Fruit fly (Drosophila melanogaster) whole organism, embryonic: Measurements from ENCODE around the gene CycA.

Experiments
- Blimp-1 ChIP-seq: fragments of 200-800 bp; sonication (Bioruptor generic); optimal IDR thresholded peaks from 3 replicates; lab custom pipeline; 2018; ENCODE audit warnings: missing biosample characterization, missing genetic modification characterization, mild to moderate bottlenecking, moderate library complexity, missing genetic modification reagents
- CG10274 ChIP-seq: fragments of 200-800 bp; sonication (Bioruptor generic); optimal IDR thresholded peaks from 3 replicates; lab custom pipeline; 2017; ENCODE audit warnings: missing biosample characterization, mild to moderate bottlenecking, missing genetic modification characterization
- CG10366 ChIP-seq: fragments of 200-800 bp; sonication (Bioruptor generic); IDR thresholded peaks from 2 replicates; pipeline ENCODE4 v1.3.6; 2022; ENCODE audit warnings: missing biosample characterization, missing genetic modification characterization
- CG10462 ChIP-seq: fragments of 200-800 bp; sonication (Bioruptor generic); optimal IDR thresholded peaks from 2 replicates; lab custom pipeline; 2016; ENCODE audit warnings: missing biosample characterization, missing genetic modification characterization
- CG10543 ChIP-seq: fragments of 200-800 bp; sonication (Bioruptor generic); optimal IDR thresholded peaks from 3 replicates; lab custom pipeline; 2017; ENCODE audit warnings: missing biosample characterization, mild to moderate bottlenecking, missing genetic modification characterization, moderate library complexity
- CG1233 ChIP-seq: fragments of 200-800 bp; sonication (Bioruptor generic); optimal IDR thresholded peaks from 4 replicates; lab custom pipeline; 2018; ENCODE audit warnings: missing biosample characterization, mild to moderate bottlenecking, missing genetic modification characterization
- CG13287 ChIP-seq: fragments of 200-800 bp; sonication (Bioruptor generic); IDR thresholded peaks from 2 replicates; pipeline ENCODE4 v1.3.6; 2022; ENCODE audit warnings: missing biosample characterization, missing genetic modification characterization; ENCODE audit not compliant: partially characterized antibody
- CG16779 ChIP-seq: fragments of 200-800 bp; sonication (Bioruptor generic); IDR thresholded peaks from 2 replicates; pipeline ENCODE4 v1.3.6; 2022; ENCODE audit warnings: missing biosample characterization, missing genetic modification characterization
- CG1792 ChIP-seq: fragments of 200-800 bp; sonication (Bioruptor generic); optimal IDR thresholded peaks from 2 replicates; lab custom pipeline; 2016; ENCODE audit warnings: missing biosample characterization, missing genetic modification characterization
- CG18476 ChIP-seq: fragments of 200-800 bp; sonication (Bioruptor generic); optimal IDR thresholded peaks from 2 replicates; lab custom pipeline; 2016; ENCODE audit warnings: missing biosample characterization, mild to moderate bottlenecking, missing genetic modification characterization
- CG2202 ChIP-seq: fragments of 200-800 bp; sonication (Bioruptor generic); optimal IDR thresholded peaks from 2 replicates; lab custom pipeline; 2018; ENCODE audit warnings: missing biosample characterization, mild to moderate bottlenecking, missing genetic modification characterization
- CG32772 ChIP-seq: fragments of 200-800 bp; sonication (Bioruptor generic); IDR thresholded peaks from 2 replicates; pipeline ENCODE4 v1.3.6; 2022; ENCODE audit warnings: missing biosample characterization, missing genetic modification characterization
- CG33557 ChIP-seq: fragments of 200-800 bp; sonication (Bioruptor generic); optimal IDR thresholded peaks from 2 replicates; lab custom pipeline; 2019; ENCODE audit warnings: missing biosample characterization, mild to moderate bottlenecking, missing genetic modification characterization, moderate library complexity
- CG34224 ChIP-seq: fragments of 200-800 bp; sonication (Bioruptor generic); IDR thresholded peaks from 3 replicates; pipeline ENCODE4 v1.3.6; 2022; ENCODE audit warnings: missing biosample characterization, missing genetic modification characterization; ENCODE audit not compliant: partially characterized antibody
- CG4360 ChIP-seq: fragments of 200-800 bp; sonication (Bioruptor generic); IDR thresholded peaks from 2 replicates; pipeline ENCODE4 v1.3.6; 2022; ENCODE audit warnings: missing biosample characterization, missing genetic modification characterization
- CG6175 ChIP-seq: fragments of 200-800 bp; sonication (Bioruptor generic); IDR thresholded peaks from 3 replicates; pipeline ENCODE4 v1.3.6; 2022; ENCODE audit warnings: missing biosample characterization, missing genetic modification characterization
- CG6272 ChIP-seq: fragments of 200-800 bp; sonication (Bioruptor generic); IDR thresholded peaks from 2 replicates; pipeline ENCODE4 v1.3.6; 2022; ENCODE audit warnings: missing biosample characterization, missing genetic modification characterization
- CG7928 ChIP-seq: fragments of 200-800 bp; sonication (Bioruptor generic); optimal IDR thresholded peaks from 2 replicates; lab custom pipeline; 2017; ENCODE audit warnings: missing biosample characterization, mild to moderate bottlenecking, missing genetic modification characterization
- CG8281 ChIP-seq: fragments of 200-800 bp; sonication (Bioruptor generic); optimal IDR thresholded peaks from 2 replicates; lab custom pipeline; 2018; ENCODE audit warnings: missing biosample characterization, mild to moderate bottlenecking, missing genetic modification characterization, moderate library complexity
- CHES-1-like ChIP-seq: fragments of 200-800 bp; sonication (Bioruptor generic); optimal IDR thresholded peaks from 2 replicates; lab custom pipeline; 2016; ENCODE audit warnings: missing biosample characterization, missing genetic modification characterization
- Dref ChIP-seq: fragments of 200-800 bp; sonication (Bioruptor generic); IDR thresholded peaks from 2 replicates; pipeline ENCODE4 v1.3.6; 2022; ENCODE audit warnings: missing biosample characterization, missing genetic modification characterization
- E2f1 ChIP-seq: fragments of 200-800 bp; sonication (Bioruptor generic); IDR thresholded peaks from 2 replicates; pipeline ENCODE4 v1.3.6; 2022; ENCODE audit warnings: missing biosample characterization, missing genetic modification characterization
- E2f2 ChIP-seq: fragments of 200-800 bp; sonication (Bioruptor generic); IDR thresholded peaks from 2 replicates; pipeline ENCODE4 v1.3.6; 2022; ENCODE audit warnings: missing biosample characterization, missing genetic modification characterization
- HLHmδ ChIP-seq: fragments of 200-800 bp; sonication (Bioruptor generic); optimal IDR thresholded peaks from 2 replicates; lab custom pipeline; 2018; ENCODE audit warnings: missing biosample characterization, mild to moderate bottlenecking, missing genetic modification characterization, moderate library complexity
- NC2α ChIP-seq: fragments of 200-800 bp; sonication (Bioruptor generic); optimal IDR thresholded peaks from 2 replicates; lab custom pipeline; 2016; ENCODE audit warnings: missing biosample characterization, missing genetic modification characterization
- NFAT ChIP-seq: fragments of 200-800 bp; sonication (Bioruptor generic); IDR thresholded peaks from 2 replicates; pipeline ENCODE4 v1.3.6; 2022; ENCODE audit warnings: missing biosample characterization, missing genetic modification characterization
- Nf-YB ChIP-seq: fragments of 200-800 bp; sonication (Bioruptor generic); optimal IDR thresholded peaks from 3 replicates; lab custom pipeline; 2019; ENCODE audit warnings: missing biosample characterization, mild to moderate bottlenecking, missing genetic modification characterization, moderate library complexity
- Ravus ChIP-seq: fragments of 200-800 bp; sonication (Bioruptor generic); IDR thresholded peaks from 2 replicates; pipeline ENCODE4 v1.3.6; 2022; ENCODE audit warnings: missing biosample characterization, missing genetic modification characterization
- Side ChIP-seq: fragments of 200-800 bp; sonication (Bioruptor generic); optimal IDR thresholded peaks from 2 replicates; lab custom pipeline; 2016; ENCODE audit warnings: missing biosample characterization, missing genetic modification characterization
- Sox102F ChIP-seq: fragments of 200-800 bp; sonication (Bioruptor generic); optimal IDR thresholded peaks from 2 replicates; lab custom pipeline; 2018; ENCODE audit warnings: missing biosample characterization, mild to moderate bottlenecking, missing genetic modification characterization, moderate library complexity
- Usf ChIP-seq: fragments of 200-800 bp; sonication (Bioruptor generic); optimal IDR thresholded peaks from 2 replicates; lab custom pipeline; 2017; ENCODE audit warnings: missing genotype, missing biosample characterization, missing genetic modification characterization
- al ChIP-seq: fragments of 200-800 bp; sonication (Bioruptor generic); IDR thresholded peaks from 2 replicates; pipeline ENCODE4 v1.3.6; 2022; ENCODE audit warnings: missing biosample characterization, missing genetic modification characterization
- ap ChIP-seq: fragments of 200-800 bp; sonication (Bioruptor generic); IDR thresholded peaks from 2 replicates; pipeline ENCODE4 v1.3.6; 2022; ENCODE audit warnings: missing biosample characterization, missing genetic modification characterization
- chm ChIP-seq: fragments of 200-800 bp; sonication (Bioruptor generic); IDR thresholded peaks from 2 replicates; pipeline ENCODE4 v1.3.6; 2022; ENCODE audit warnings: missing biosample characterization, missing genetic modification characterization
- croc ChIP-seq: fragments of 200-800 bp; sonication (Bioruptor generic); conservative IDR thresholded peaks from 3 replicates; pipeline ENCODE4 v1.3.6; 2022; ENCODE audit warnings: missing biosample characterization, missing genetic modification characterization
- crp ChIP-seq, 2 experiments: fragments of 200-800 bp; sonication (Bioruptor generic); optimal IDR thresholded peaks; 2 replicates in 1 of 2; 3 replicates in 1 of 2; lab custom pipeline; 2017; ENCODE audit warnings: missing biosample characterization in 2 of 2, missing genetic modification characterization in 2 of 2, mild to moderate bottlenecking in 1 of 2, moderate library complexity in 1 of 2
- ewg ChIP-seq: fragments of 200-800 bp; sonication (Bioruptor generic); optimal IDR thresholded peaks from 3 replicates; lab custom pipeline; 2017; ENCODE audit warnings: mild to moderate bottlenecking, missing biosample characterization, missing genetic modification reagents, missing genetic modification characterization
- fd102C ChIP-seq: fragments of 200-800 bp; sonication (Bioruptor generic); optimal IDR thresholded peaks from 2 replicates; lab custom pipeline; 2018; ENCODE audit warnings: missing biosample characterization, mild to moderate bottlenecking, missing genetic modification characterization, moderate library complexity
- fd96Cb ChIP-seq: fragments of 200-800 bp; sonication (Bioruptor generic); optimal IDR thresholded peaks from 2 replicates; lab custom pipeline; 2018; ENCODE audit warnings: missing biosample characterization, mild to moderate bottlenecking, missing genetic modification characterization, moderate library complexity
- fru ChIP-seq: fragments of >200 bp; optimal IDR thresholded peaks from 2 replicates; lab custom pipeline; 2017
- her ChIP-seq: fragments of 200-800 bp; sonication (Bioruptor generic); optimal IDR thresholded peaks from 2 replicates; lab custom pipeline; 2016; ENCODE audit warnings: missing biosample characterization, missing genetic modification characterization
- otp ChIP-seq: fragments of 200-800 bp; sonication (Bioruptor generic); IDR thresholded peaks from 3 replicates; pipeline ENCODE4, ENCODE4 v1.3.6; 2022; ENCODE audit warnings: missing biosample characterization, missing genetic modification characterization
- pho ChIP-seq: fragments of 200-800 bp; sonication (Bioruptor generic); optimal IDR thresholded peaks from 2 replicates; lab custom pipeline; 2016; ENCODE audit warnings: missing biosample characterization, missing genetic modification characterization
- phol ChIP-seq: fragments of 200-800 bp; sonication (Bioruptor generic); optimal IDR thresholded peaks from 3 replicates; lab custom pipeline; 2018; ENCODE audit warnings: missing biosample characterization, mild to moderate bottlenecking, missing genetic modification characterization, moderate library complexity
- scrt ChIP-seq: fragments of 200-800 bp; sonication (Bioruptor generic); optimal IDR thresholded peaks from 2 replicates; lab custom pipeline; 2018; ENCODE audit warnings: missing biosample characterization, mild to moderate bottlenecking, missing genetic modification characterization, moderate library complexity
- so ChIP-seq: fragments of 200-800 bp; sonication (Bioruptor generic); IDR thresholded peaks from 3 replicates; pipeline ENCODE4 v1.3.6; 2022; ENCODE audit warnings: missing biosample characterization, missing genetic modification characterization
- sob ChIP-seq: fragments of 200-800 bp; sonication (Bioruptor generic); IDR thresholded peaks from 2 replicates; pipeline ENCODE4 v1.3.6; 2022; ENCODE audit warnings: missing biosample characterization, missing genetic modification characterization
- sqz ChIP-seq: fragments of 200-800 bp; sonication (Bioruptor generic); optimal IDR thresholded peaks from 3 replicates; lab custom pipeline; 2018; ENCODE audit warnings: missing biosample characterization, mild to moderate bottlenecking, missing genetic modification characterization
- ssp ChIP-seq: fragments of 200-800 bp; sonication (Bioruptor generic); IDR thresholded peaks from 2 replicates; pipeline ENCODE4 v1.3.6; 2022; ENCODE audit warnings: missing biosample characterization, missing genetic modification characterization
- toy ChIP-seq: fragments of 200-800 bp; sonication (Bioruptor generic); IDR thresholded peaks from 2 replicates; pipeline ENCODE4 v1.3.6; 2022; ENCODE audit warnings: missing biosample characterization, missing genetic modification characterization
- vfl ChIP-seq: fragments of 200-800 bp; sonication (Bioruptor generic); optimal IDR thresholded peaks from 2 replicates; lab custom pipeline; 2016; ENCODE audit warnings: missing biosample characterization, missing genetic modification characterization
- wdn ChIP-seq: fragments of 200-800 bp; sonication (Bioruptor generic); IDR thresholded peaks from 2 replicates; pipeline ENCODE4 v1.3.6; 2022; ENCODE audit warnings: missing biosample characterization, missing genetic modification characterization

CycA gene

dm6 chr3L:11833296-11833717 is at the start of gene CycA (continued):
- TF ChIP-seq scrt (GFP tag; lab: Kevin White, UChicago), result no peak
- no peak for TF ChIP-seq CG1792 (GFP tag; lab: Kevin White, UChicago)
- no peak for TF ChIP-seq NFAT (GFP tag; lab: Robert Waterston, UW)
- TF ChIP-seq vfl, result no peak
- no peak for TF ChIP-seq CG7928 (GFP tag; lab: Kevin White, UChicago)
- TF ChIP-seq HLHmδ (GFP tag; lab: Kevin White, UChicago), result no peak
- 0 out of 2 replicates have a peak, but pooled peaks have one; percentile 7 for TF ChIP-seq sob (GFP tag; lab: Robert Waterston, UW)
- peak; percentile 25 for TF ChIP-seq Side (GFP tag; lab: Kevin White, UChicago)
- TF ChIP-seq Dref (GFP tag; lab: Robert Waterston, UW), result peak; percentile 95
- peak; percentile 37; the same call in 1 of the 2 replicates for TF ChIP-seq chm
- no peak for TF ChIP-seq NC2α
- TF ChIP-seq Ravus (GFP tag; lab: Robert Waterston, UW), result no peak
- no peak for TF ChIP-seq Usf (GFP tag; lab: Kevin White, UChicago)
- TF ChIP-seq sqz (GFP tag; lab: Kevin White, UChicago), result no peak
- no peak for TF ChIP-seq CG10462 (GFP tag; lab: Kevin White, UChicago)
- TF ChIP-seq fru, result no peak
- no peak for TF ChIP-seq toy (GFP tag; lab: Robert Waterston, UW)
- no peak for TF ChIP-seq pho (GFP tag; lab: Kevin White, UChicago)
- TF ChIP-seq CG18476 (GFP tag; lab: Kevin White, UChicago), result no peak
- no peak for TF ChIP-seq CG10366
- TF ChIP-seq CG16779 (GFP tag; lab: Robert Waterston, UW), result no peak
- TF ChIP-seq CG32772, result no peak
- peak; percentile 79 for TF ChIP-seq CG34224 (GFP tag; lab: Robert Waterston, UW)
- no peak for TF ChIP-seq Nf-YB (GFP tag; lab: Kevin White, UChicago)
- TF ChIP-seq fd96Cb (tag; lab: Kevin White, UChicago), result no peak
- TF ChIP-seq wdn, result no peak
- TF ChIP-seq ap (GFP tag; lab: Robert Waterston, UW), result no peak
- no peak for TF ChIP-seq CG10274 (GFP tag; lab: Kevin White, UChicago)
- no peak for TF ChIP-seq CG2202 (tag; lab: Kevin White, UChicago)
- TF ChIP-seq crp (GFP tag; optimal IDR thresholded peaks at IDR 0.05; lab: Kevin White, UChicago), result peak in 1 of 2 experiments; percentile 24
- TF ChIP-seq her (GFP tag; lab: Kevin White, UChicago), result no peak
- TF ChIP-seq CG8281, result no peak
- TF ChIP-seq CG6272 (GFP tag; lab: Robert Waterston, UW), result no peak
- TF ChIP-seq CHES-1-like (GFP tag; lab: Kevin White, UChicago), result no peak
- no peak for TF ChIP-seq fd102C (GFP tag; lab: Kevin White, UChicago)
- no peak for TF ChIP-seq Sox102F
- TF ChIP-seq ssp, result no peak
- TF ChIP-seq ewg, result no peak
- no peak for TF ChIP-seq CG4360 (GFP tag; lab: Robert Waterston, UW)
- TF ChIP-seq otp (GFP tag; lab: Robert Waterston, UW), result no peak
- no peak for TF ChIP-seq so (GFP tag; lab: Robert Waterston, UW)
- no peak for TF ChIP-seq al (GFP tag; lab: Robert Waterston, UW)
- peak; percentile 72 for TF ChIP-seq phol (tag; lab: Kevin White, UChicago)
- no peak for TF ChIP-seq CG33557 (GFP tag; lab: Kevin White, UChicago)
- peak; percentile 100 for TF ChIP-seq E2f2 (GFP tag; lab: Robert Waterston, UW)
- no peak for TF ChIP-seq E2f1
- TF ChIP-seq Blimp-1 (GFP tag; lab: Kevin White, UChicago), result no peak
- TF ChIP-seq CG10543 (GFP tag; lab: Kevin White, UChicago), result no peak
- TF ChIP-seq CG1233, result no peak
- peak; percentile 90 for TF ChIP-seq CG13287 (GFP tag; lab: Robert Waterston, UW)
- no peak for TF ChIP-seq CG6175 (GFP tag; lab: Robert Waterston, UW)
- no peak for TF ChIP-seq croc
